Worm (Caenorhabditis elegans) whole organism, L1 larva: ENCODE data around the gene nhr-228.

ENCODE experiments used
- F16B12.6 ChIP-seq: fragments of 150-350 bp; optimal IDR thresholded peaks from 2 replicates; lab custom pipeline; 2014; ENCODE audit warnings: missing biosample characterization, missing genetic modification characterization
- aly-2 ChIP-seq: fragments of 150-350 bp; optimal IDR thresholded peaks from 2 replicates; lab custom pipeline; 2014; ENCODE audit warnings: missing biosample characterization, missing genetic modification characterization
- ama-1 ChIP-seq: fragments of 150-350 bp; optimal IDR thresholded peaks from 2 replicates; lab custom pipeline; 2014
- blmp-1 ChIP-seq: fragments of 150-350 bp; optimal IDR thresholded peaks from 2 replicates; lab custom pipeline; 2014; ENCODE audit warnings: missing biosample characterization, missing genetic modification characterization
- ceh-82 ChIP-seq, 3 experiments: fragments of 150-350 bp in 1 of 3; sonication (generic microtip) in 2 of 3; optimal IDR thresholded peaks; 2 replicates each; lab custom pipeline; 2014 to 2017; ENCODE audit warnings: missing biosample characterization in 3 of 3, missing genetic modification characterization in 3 of 3
- ceh-90 ChIP-seq: sonication (generic microtip); optimal IDR thresholded peaks from 2 replicates; lab custom pipeline; 2016; ENCODE audit warnings: missing genetic modification characterization, missing compliant biosample characterization
- ces-1 ChIP-seq: fragments of 150-350 bp; optimal IDR thresholded peaks from 2 replicates; lab custom pipeline; 2014; ENCODE audit warnings: missing biosample characterization, missing genetic modification reagents, missing genetic modification characterization
- dpl-1 ChIP-seq, 3 experiments: fragments of 150-350 bp in 2 of 3; sonication (generic microtip) in 1 of 3; optimal IDR thresholded peaks; 2 replicates each; lab custom pipeline; 2014 to 2017; ENCODE audit warnings: missing biosample characterization in 3 of 3, missing genetic modification characterization in 3 of 3, missing genetic modification reagents in 3 of 3
- dsc-1 ChIP-seq: sonication (generic microtip); optimal IDR thresholded peaks from 2 replicates; lab custom pipeline; 2016; ENCODE audit warnings: mild to moderate bottlenecking, missing genetic modification characterization, missing compliant biosample characterization
- efl-1 ChIP-seq, 4 experiments: fragments of 150-350 bp; optimal IDR thresholded peaks in 3 of 4; peaks in 1 of 4; 1 replicate in 1 of 4; 2 replicates in 3 of 4; lab custom pipeline; 2014; ENCODE audit warnings: missing biosample characterization in 2 of 4, missing genetic modification characterization in 2 of 4, missing genetic modification reagents in 2 of 4
- egl-27 ChIP-seq, 2 experiments: fragments of 150-350 bp in 1 of 2; sonication (generic microtip); optimal IDR thresholded peaks; 3 replicates each; lab custom pipeline; 2017 to 2018; ENCODE audit warnings: missing biosample characterization in 2 of 2, missing genetic modification characterization in 2 of 2, missing genetic modification reagents in 2 of 2
- elt-2 ChIP-seq: sonication (generic microtip); optimal IDR thresholded peaks from 2 replicates; lab custom pipeline; 2016; ENCODE audit warnings: missing genetic modification characterization, mild to moderate bottlenecking, inconsistent platforms, missing compliant biosample characterization, missing genetic modification reagents
- elt-3 ChIP-seq, 6 experiments: fragments of 150-350 bp in 1 of 6; sonication (generic microtip); optimal IDR thresholded peaks; 2 replicates each; lab custom pipeline; 2017 to 2018; ENCODE audit warnings: missing biosample characterization in 6 of 6, missing genetic modification characterization in 6 of 6, inconsistent platforms in 1 of 6
- ets-5 ChIP-seq: fragments of 200-800 bp; sonication (Bioruptor generic); IDR thresholded peaks from 2 replicates; pipeline ENCODE4 v1.3.6; 2022; ENCODE audit warnings: missing genetic modification characterization, missing compliant biosample characterization
- fkh-8 ChIP-seq: sonication (generic microtip); optimal IDR thresholded peaks from 2 replicates; lab custom pipeline; 2016; ENCODE audit warnings: mild to moderate bottlenecking, missing genetic modification characterization, missing compliant biosample characterization
- hlh-17 ChIP-seq: fragments of 200-800 bp; sonication (Bioruptor generic); optimal IDR thresholded peaks from 2 replicates; lab custom pipeline; 2018; ENCODE audit warnings: missing genetic modification characterization, mild to moderate bottlenecking, missing compliant biosample characterization, moderate library complexity, borderline replicate concordance
- hpl-2 ChIP-seq: fragments of 150-350 bp; optimal IDR thresholded peaks from 2 replicates; lab custom pipeline; 2014; ENCODE audit warnings: missing biosample characterization, missing genetic modification reagents, missing genetic modification characterization
- isw-1 ChIP-seq: fragments of 200-800 bp; sonication (Bioruptor generic); IDR thresholded peaks from 2 replicates; pipeline ENCODE4 v1.3.6; 2022; ENCODE audit warnings: missing genetic modification characterization, missing compliant biosample characterization
- lin-13 ChIP-seq: fragments of 150-350 bp; optimal IDR thresholded peaks from 2 replicates; lab custom pipeline; 2014; ENCODE audit warnings: missing biosample characterization, missing genetic modification reagents, missing genetic modification characterization
- lin-15B ChIP-seq: fragments of 150-350 bp; sonication (generic microtip); optimal IDR thresholded peaks from 3 replicates; lab custom pipeline; 2014; ENCODE audit warnings: missing biosample characterization, missing genetic modification characterization
- lin-35 ChIP-seq, 2 experiments: fragments of 150-350 bp; optimal IDR thresholded peaks; 2 replicates each; lab custom pipeline; 2014; ENCODE audit warnings: missing biosample characterization in 2 of 2, missing genetic modification characterization in 2 of 2, missing genetic modification reagents in 2 of 2
- lin-39 ChIP-seq: fragments of 150-350 bp; optimal IDR thresholded peaks from 2 replicates; lab custom pipeline; 2014; ENCODE audit warnings: missing biosample characterization, missing genetic modification reagents, missing genetic modification characterization
- lir-3 ChIP-seq: sonication (generic microtip); optimal IDR thresholded peaks from 2 replicates; lab custom pipeline; 2016; ENCODE audit warnings: mild to moderate bottlenecking, missing genetic modification characterization, moderate library complexity, missing compliant biosample characterization; ENCODE audit not compliant: poor library complexity
- lsy-2 ChIP-seq, 2 experiments: fragments of 150-350 bp; optimal IDR thresholded peaks; 2 replicates each; lab custom pipeline; 2014; ENCODE audit warnings: missing biosample characterization in 2 of 2, missing genetic modification characterization in 2 of 2
- mdl-1 ChIP-seq, 2 experiments: fragments of 150-350 bp; optimal IDR thresholded peaks; 2 replicates each; lab custom pipeline; 2014 to 2017; ENCODE audit warnings: missing biosample characterization in 2 of 2, missing genetic modification characterization in 2 of 2, inconsistent platforms in 1 of 2
- mep-1 ChIP-seq: fragments of 150-350 bp; optimal IDR thresholded peaks from 2 replicates; lab custom pipeline; 2014; ENCODE audit warnings: missing biosample characterization, missing genetic modification characterization
- nhr-11 ChIP-seq: fragments of 150-350 bp; optimal IDR thresholded peaks from 2 replicates; lab custom pipeline; 2014; ENCODE audit warnings: missing biosample characterization, missing genetic modification characterization
- nhr-20 ChIP-seq: sonication (generic microtip); optimal IDR thresholded peaks from 2 replicates; lab custom pipeline; 2016; ENCODE audit warnings: mild to moderate bottlenecking, missing genetic modification characterization, missing compliant biosample characterization
- nhr-47 ChIP-seq: sonication (generic microtip); optimal IDR thresholded peaks from 2 replicates; lab custom pipeline; 2016; ENCODE audit warnings: mild to moderate bottlenecking, missing genetic modification characterization, moderate library complexity, missing compliant biosample characterization
- nhr-71 ChIP-seq: sonication (generic microtip); optimal IDR thresholded peaks from 2 replicates; lab custom pipeline; 2016; ENCODE audit warnings: mild to moderate bottlenecking, missing genetic modification characterization, moderate library complexity, missing compliant biosample characterization
- nhr-77 ChIP-seq: fragments of 150-350 bp; optimal IDR thresholded peaks from 2 replicates; lab custom pipeline; 2014; ENCODE audit warnings: missing biosample characterization, missing genetic modification characterization
- nhr-85 ChIP-seq: sonication (generic microtip); peaks from one replicate; lab custom pipeline; 2016; ENCODE audit warnings: missing genetic modification characterization, inconsistent platforms, missing compliant biosample characterization
- rnt-1 ChIP-seq: sonication (generic microtip); optimal IDR thresholded peaks from 2 replicates; lab custom pipeline; 2016; ENCODE audit warnings: mild to moderate bottlenecking, missing genetic modification characterization, moderate library complexity, missing compliant biosample characterization
- skn-1 ChIP-seq: fragments of 150-350 bp; optimal IDR thresholded peaks from 2 replicates; lab custom pipeline; 2014; ENCODE audit warnings: missing biosample characterization, missing genetic modification characterization
- snu-23 ChIP-seq: sonication (generic microtip); optimal IDR thresholded peaks from 2 replicates; lab custom pipeline; 2016; ENCODE audit warnings: missing genetic modification characterization, missing compliant biosample characterization
- sox-4 ChIP-seq: sonication (generic microtip); optimal IDR thresholded peaks from 2 replicates; lab custom pipeline; 2016; ENCODE audit warnings: missing genetic modification characterization, missing compliant biosample characterization
- sptf-1 ChIP-seq: fragments of 150-350 bp; optimal IDR thresholded peaks from 2 replicates; lab custom pipeline; 2014; ENCODE audit warnings: missing biosample characterization, missing genetic modification characterization
- swsn-7 ChIP-seq: sonication (generic microtip); optimal IDR thresholded peaks from 2 replicates; lab custom pipeline; 2016; ENCODE audit warnings: missing genetic modification characterization, missing compliant biosample characterization
- tbx-2 ChIP-seq: sonication (generic microtip); optimal IDR thresholded peaks from 2 replicates; lab custom pipeline; 2016; ENCODE audit warnings: missing genetic modification characterization, missing compliant biosample characterization
- tlp-1 ChIP-seq: fragments of 150-350 bp; optimal IDR thresholded peaks from 2 replicates; lab custom pipeline; 2014; ENCODE audit warnings: missing biosample characterization, missing genetic modification characterization
- unc-30 ChIP-seq: sonication (generic microtip); optimal IDR thresholded peaks from 2 replicates; lab custom pipeline; 2017; ENCODE audit warnings: missing biosample characterization, missing genetic modification characterization
- unc-86 ChIP-seq: sonication (generic microtip); optimal IDR thresholded peaks from 2 replicates; lab custom pipeline; 2016; ENCODE audit warnings: missing genetic modification characterization, missing compliant biosample characterization
- unc-98 ChIP-seq: fragments of 200-800 bp; sonication (Bioruptor generic); IDR thresholded peaks from 2 replicates; pipeline ENCODE4 v1.3.6; 2022; ENCODE audit warnings: missing genetic modification characterization, missing compliant biosample characterization
- zag-1 ChIP-seq: fragments of 150-350 bp; optimal IDR thresholded peaks from 2 replicates; lab custom pipeline; 2014; ENCODE audit warnings: missing biosample characterization, missing genetic modification characterization
- zip-4 ChIP-seq: fragments of 200-800 bp; sonication (Bioruptor generic); optimal IDR thresholded peaks from 2 replicates; lab custom pipeline; 2018; ENCODE audit warnings: mild to moderate bottlenecking, missing genetic modification characterization, moderate library complexity, missing compliant biosample characterization

The nhr-228 gene

ce11 chrV:2251774-2252173 lies 29.8 kb upstream of the nhr-228 start:
- peak; percentile 2 for TF ChIP-seq elt-2
- TF ChIP-seq ama-1, result no peak
- TF ChIP-seq, all 84 proteins: peak for 1

- TF ChIP-seq nhr-11 (no peak), lir-3 (tag; lab: Kevin White, UChicago) (no peak), dsc-1 (tag; lab: Kevin White, UChicago) (no peak), fkh-8 (tag; lab: Kevin White, UChicago) (no peak), efl-1 (optimal IDR thresholded peaks at IDR 0.05; lab: Kevin White, UChicago) (no peak), efl-1 (GFP tag; optimal IDR thresholded peaks at IDR 0.05 in 1 of 2; lab: Kevin White, UChicago) (no peak), zip-4 (GFP tag; lab: Kevin White, UChicago) (no peak), hpl-2 (GFP tag; lab: Kevin White, UChicago) (no peak), nhr-77 (no peak), sptf-1 (tag; lab: Kevin White, UChicago) (no peak), sox-4 (no peak), ces-1 (no peak), hlh-17 (GFP tag; lab: Kevin White, UChicago) (no peak), lin-35 (GFP tag; optimal IDR thresholded peaks at IDR 0.05; lab: Kevin White, UChicago) (no peak), ets-5 (GFP tag; lab: Robert Waterston, UW) (no peak), ceh-90 (tag; lab: Kevin White, UChicago) (no peak)
Measured at ce11 chrV:2254553-2255124, 26.9 kb upstream of the nhr-228 start, which contains the start of gene str-253. TSS of gene str-253 (minus strand) at chrV:2254603.

ce11 chrV:2255191-2255590 lies 26.4 kb upstream of the nhr-228 start, which contains the start of gene F41B5.1:
TSS of gene F41B5.1 (plus strand) at chrV:2255533.
- TF ChIP-seq isw-1 (GFP tag; lab: Robert Waterston, UW), result peak; percentile 9; the same call in 1 of the 2 replicates
- peak in 1 of 2 experiments; percentile 3 for TF ChIP-seq lsy-2 (tag; optimal IDR thresholded peaks at IDR 0.05; lab: Kevin White, UChicago)

- TF ChIP-seq efl-1 (optimal IDR thresholded peaks at IDR 0.05; lab: Kevin White, UChicago) (peak; percentile 36 to 51), efl-1 (GFP tag; optimal IDR thresholded peaks at IDR 0.05 in 1 of 2; lab: Kevin White, UChicago) (no peak), zag-1 (no peak), nhr-11 (no peak), lin-13 (GFP tag; lab: Kevin White, UChicago) (no peak), unc-98 (GFP tag; lab: Robert Waterston, UW) (no peak), lin-39 (tag; lab: Kevin White, UChicago) (no peak), mdl-1 (tag; optimal IDR thresholded peaks at IDR 0.05; lab: Kevin White, UChicago) (no peak), ceh-82 (tag; optimal IDR thresholded peaks at IDR 0.05; lab: Kevin White, UChicago) (no peak), unc-86 (no peak), swsn-7 (tag; lab: Kevin White, UChicago) (no peak), tbx-2 (peak; percentile 24), F16B12.6 (tag; lab: Kevin White, UChicago) (no peak), nhr-85 (tag; lab: Kevin White, UChicago) (peak; percentile 80), ama-1 (no peak), blmp-1 (peak; percentile 61), skn-1 (tag; lab: Kevin White, UChicago) (peak; percentile 97), egl-27 (tag; optimal IDR thresholded peaks at IDR 0.05; lab: Kevin White, UChicago) (no peak), nhr-20 (tag; lab: Kevin White, UChicago) (peak; percentile 92), lin-35 (GFP tag; optimal IDR thresholded peaks at IDR 0.05; lab: Kevin White, UChicago) (peak in 1 of 2 experiments; percentile 56), unc-30 (tag; lab: Kevin White, UChicago) (no peak), nhr-47 (tag; lab: Kevin White, UChicago) (no peak), fkh-8 (tag; lab: Kevin White, UChicago) (no peak), snu-23 (GFP tag; lab: Kevin White, UChicago) (peak; percentile 57), elt-3 (tag; optimal IDR thresholded peaks at IDR 0.05; lab: Kevin White, UChicago) (peak in 1 of 6 experiments; percentile 6), lsy-2 (tag; optimal IDR thresholded peaks at IDR 0.05; lab: Kevin White, UChicago) (peak; percentile 2 to 43), aly-2 (tag; lab: Kevin White, UChicago) (no peak), nhr-71 (tag; lab: Kevin White, UChicago) (peak; percentile 57), lin-15B (no peak), tlp-1 (no peak), mep-1 (peak; percentile 34), dpl-1 (GFP tag; optimal IDR thresholded peaks at IDR 0.05; lab: Kevin White, UChicago) (peak in 1 of 3 experiments; percentile 20), rnt-1 (tag; lab: Kevin White, UChicago) (peak; percentile 1), hlh-17 (GFP tag; lab: Kevin White, UChicago) (no peak)
Measured at ce11 chrV:2259750-2260149, 21.8 kb upstream of the nhr-228 start, which contains the start of gene nhr-182. TSS of gene nhr-182 (minus strand) at chrV:2259927.
